Worm (Caenorhabditis elegans) whole organism, L4 larva: Measurements from ENCODE around the gene nhr-124.

Experiments
- jun-1 ChIP-seq: fragments of 150-350 bp; optimal IDR thresholded peaks from 2 replicates; lab custom pipeline; 2014; ENCODE audit warnings: missing biosample characterization, missing genetic modification reagents, missing genetic modification characterization
- php-3 ChIP-seq: fragments of 200-800 bp; sonication (Bioruptor generic); IDR thresholded peaks from 2 replicates; pipeline ENCODE4 v1.3.6; 2022; ENCODE audit warnings: missing genetic modification reagents, missing genetic modification characterization, missing compliant biosample characterization
- pqm-1 ChIP-seq: sonication (generic microtip); optimal IDR thresholded peaks from 2 replicates; lab custom pipeline; 2017; ENCODE audit warnings: missing biosample characterization, missing genetic modification characterization
- zag-1 ChIP-seq: fragments of 150-350 bp; optimal IDR thresholded peaks from 2 replicates; lab custom pipeline; 2014; ENCODE audit warnings: missing biosample characterization, missing genetic modification characterization

DNA sequence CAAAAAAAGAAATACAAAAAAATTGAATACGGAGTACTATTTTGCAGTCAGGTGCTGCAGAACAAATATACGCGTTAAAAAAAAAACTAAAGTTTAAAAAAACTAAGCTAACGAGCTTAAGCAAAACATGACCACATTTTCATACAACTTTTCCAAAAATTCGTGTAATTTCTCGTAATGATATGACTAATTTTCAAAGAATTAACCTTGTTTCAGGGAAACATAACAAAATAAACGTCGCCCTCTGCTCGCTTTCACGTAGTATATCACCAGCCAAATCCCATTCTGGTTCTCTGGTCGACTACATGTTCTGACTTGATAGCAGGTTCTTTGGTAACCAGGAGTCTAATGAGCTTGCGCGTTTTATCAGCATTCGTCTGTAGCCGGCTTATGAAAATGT, 15.6 kb downstream of the nhr-124 start:
- no peak for TF ChIP-seq zag-1 (tag; lab: Kevin White, UChicago)
- no peak for TF ChIP-seq php-3 (GFP tag; lab: Robert Waterston, UW)
- no peak for TF ChIP-seq pqm-1
- TF ChIP-seq jun-1 (tag; lab: Kevin White, UChicago), result no peak
